Worm (Caenorhabditis elegans): ENCODE data around the gene ZC513.2.
A peak's percentile ranks its signal among the peaks of the same experiment; 100 is the strongest.

Gene ZC513.2

ce11 chrV:8034811-8035210, 19.4 kb upstream of the ZC513.2 start, which contains the start of gene algn-12:
Gene algn-12, plus strand, starts transcription at chrV:8035111.
- TF ChIP-seq mdt-29 (GFP tag; IDR thresholded peaks at IDR 0.05) (no peak), F44E2.7 (GFP tag; IDR thresholded peaks at IDR 0.05) (no peak), attf-4 (tag; optimal IDR thresholded peaks at IDR 0.05) (no peak)

- TF ChIP-seq vab-7 (GFP tag; IDR thresholded peaks at IDR 0.05) (no peak), lin-29 (GFP tag; IDR thresholded peaks at IDR 0.05) (no peak), ZK546.5 (tag; optimal IDR thresholded peaks at IDR 0.05) (no peak), snpc-4 (tag; optimal IDR thresholded peaks at IDR 0.05) (no peak), hif-1 (tag; optimal IDR thresholded peaks at IDR 0.05) (no peak), T20F7.1 (GFP tag; optimal IDR thresholded peaks at IDR 0.05) (no peak), rbr-2 (tag; optimal IDR thresholded peaks at IDR 0.05) (no peak), ceh-44 (GFP tag; IDR thresholded peaks at IDR 0.05) (no peak), lin-38 (GFP tag; IDR thresholded peaks at IDR 0.05) (no peak), hlh-30 (tag; optimal IDR thresholded peaks at IDR 0.05; ENCODE audit: insufficient read depth) (no peak), madf-5 (GFP tag; IDR thresholded peaks at IDR 0.05) (no peak), unc-62 (GFP tag; optimal IDR thresholded peaks at IDR 0.05 in 1 of 2) (no peak), unc-62 (tag; optimal IDR thresholded peaks at IDR 0.05) (no peak), mdt-29 (GFP tag; IDR thresholded peaks at IDR 0.05) (no peak), zip-2 (tag; optimal IDR thresholded peaks at IDR 0.05) (no peak), daf-12 (tag; optimal IDR thresholded peaks at IDR 0.05) (no peak), lin-13 (GFP tag; optimal IDR thresholded peaks at IDR 0.05) (no peak)
These were observed 18.3 kb upstream of the ZC513.2 start, which contains the start of gene ZC513.14 for ce11 chrV:8035947-8036346. Gene ZC513.14, minus strand, starts transcription at chrV:8036047.

- peak; percentile 52 for TF ChIP-seq aha-1 (tag)
- no peak for TF ChIP-seq egl-43 (GFP tag; IDR thresholded peaks at IDR 0.05)
- TF ChIP-seq nhr-41 (GFP tag; IDR thresholded peaks at IDR 0.05), result no peak
- no peak for TF ChIP-seq ztf-11 (tag; optimal IDR thresholded peaks at IDR 0.05)
- TF ChIP-seq nhr-77 (tag; optimal IDR thresholded peaks at IDR 0.05), result no peak
- TF ChIP-seq vab-7 (GFP tag; IDR thresholded peaks at IDR 0.05), result no peak
- no peak for TF ChIP-seq nhr-6 (tag; optimal IDR thresholded peaks at IDR 0.05)
- TF ChIP-seq nhr-11 (tag; optimal IDR thresholded peaks at IDR 0.05), result no peak
- TF ChIP-seq spr-1 (tag; optimal IDR thresholded peaks at IDR 0.05), result peak; percentile 61
- no peak for TF ChIP-seq F37D6.2 (tag; optimal IDR thresholded peaks at IDR 0.05)
- no peak for TF ChIP-seq mxl-3 (GFP tag; optimal IDR thresholded peaks at IDR 0.05)
- no peak for TF ChIP-seq ceh-62 (tag; optimal IDR thresholded peaks at IDR 0.05)
- TF ChIP-seq skn-1 (tag; optimal IDR thresholded peaks at IDR 0.05), result no peak
- no peak for TF ChIP-seq set-16 (GFP tag; IDR thresholded peaks at IDR 0.05)
- no peak for TF ChIP-seq R02D3.7 (tag; optimal IDR thresholded peaks at IDR 0.05)
- TF ChIP-seq nhr-28 (tag; optimal IDR thresholded peaks at IDR 0.05), result no peak
- no peak for TF ChIP-seq hlh-30 (tag; optimal IDR thresholded peaks at IDR 0.05; ENCODE audit: insufficient read depth)
- no peak for TF ChIP-seq dmd-9 (GFP tag; IDR thresholded peaks at IDR 0.05)
- peak; percentile 85 for TF ChIP-seq nhr-25 (tag; optimal IDR thresholded peaks at IDR 0.05; ENCODE audit: borderline replicate concordance, insufficient read depth)
- no peak for TF ChIP-seq zip-2 (tag; optimal IDR thresholded peaks at IDR 0.05)
- no peak for TF ChIP-seq sdz-12 (GFP tag; optimal IDR thresholded peaks at IDR 0.05)
- no peak for TF ChIP-seq fos-1 (tag; optimal IDR thresholded peaks at IDR 0.05)
- peak; percentile 24 for TF ChIP-seq nhr-111 (GFP tag; optimal IDR thresholded peaks at IDR 0.05)
- TF ChIP-seq mes-2 (tag; optimal IDR thresholded peaks at IDR 0.05; ENCODE audit: poor library complexity, severe bottlenecking), result peak; percentile 0
- TF ChIP-seq mep-1 (tag; optimal IDR thresholded peaks at IDR 0.05), result peak; percentile 79
- no peak for TF ChIP-seq ces-1 (GFP tag; optimal IDR thresholded peaks at IDR 0.05)
- TF ChIP-seq ceh-32 (tag; optimal IDR thresholded peaks at IDR 0.05; ENCODE audit: poor library complexity), result no peak
- no peak for TF ChIP-seq daf-8 (GFP tag; IDR thresholded peaks at IDR 0.05)
- no peak for TF ChIP-seq unc-130 (GFP tag; optimal IDR thresholded peaks at IDR 0.05)
- TF ChIP-seq lin-29 (GFP tag; IDR thresholded peaks at IDR 0.05), result no peak
- TF ChIP-seq lin-38 (GFP tag; IDR thresholded peaks at IDR 0.05), result no peak; the same call in 1 of the 2 replicates
- no peak for TF ChIP-seq egl-27 (tag; optimal IDR thresholded peaks at IDR 0.05)
- no peak for TF ChIP-seq nhr-42 (GFP tag; IDR thresholded peaks at IDR 0.05)
- no peak for TF ChIP-seq D1046.2 (GFP tag; IDR thresholded peaks at IDR 0.05)
- TF ChIP-seq ZK337.2 (GFP tag; IDR thresholded peaks at IDR 0.05), result no peak
- no peak for TF ChIP-seq snpc-4 (tag; optimal IDR thresholded peaks at IDR 0.05)
These were observed 15.1 kb upstream of the ZC513.2 start for ce11 chrV:8039085-8039525.

Measured in whole organism, L4 larva.